Fruit fly (Drosophila melanogaster) whole organism, embryonic: ENCODE data around the gene CG14383.

Source experiments
- Atf3 ChIP-seq: fragments of 200-800 bp; sonication (Bioruptor generic); optimal IDR thresholded peaks from 3 replicates; lab custom pipeline; 2016; ENCODE audit warnings: missing biosample characterization, missing genetic modification characterization
- Awh ChIP-seq: fragments of 200-800 bp; sonication (Bioruptor generic); IDR thresholded peaks from 2 replicates; pipeline ENCODE4, ENCODE4 v1.3.6; 2022; ENCODE audit warnings: missing biosample characterization, missing genetic modification characterization
- CG10654 ChIP-seq: fragments of 200-800 bp; sonication (Bioruptor generic); optimal IDR thresholded peaks from 2 replicates; lab custom pipeline; 2016; ENCODE audit warnings: missing biosample characterization, missing genetic modification characterization
- CG11093 ChIP-seq: fragments of 200-800 bp; sonication (Bioruptor generic); IDR thresholded peaks from 3 replicates; pipeline ENCODE4 v1.3.6; 2022; ENCODE audit warnings: missing biosample characterization, missing genetic modification characterization
- CG11504 ChIP-seq: fragments of 200-800 bp; sonication (Bioruptor generic); optimal IDR thresholded peaks from 3 replicates; lab custom pipeline; 2019; ENCODE audit warnings: missing biosample characterization, mild to moderate bottlenecking, missing genetic modification characterization, moderate library complexity
- CG11696 ChIP-seq: fragments of 200-800 bp; sonication (Bioruptor generic); IDR thresholded peaks from 2 replicates; pipeline ENCODE4 v1.3.6; 2022; ENCODE audit warnings: missing biosample characterization, missing genetic modification characterization
- CG12219 ChIP-seq: fragments of 200-800 bp; sonication (Bioruptor generic); optimal IDR thresholded peaks from 3 replicates; lab custom pipeline; 2018; ENCODE audit warnings: missing biosample characterization, mild to moderate bottlenecking, missing genetic modification characterization
- CG13894 ChIP-seq: fragments of 200-800 bp; sonication (Bioruptor generic); optimal IDR thresholded peaks from 3 replicates; lab custom pipeline; 2018; ENCODE audit warnings: missing biosample characterization, mild to moderate bottlenecking, missing genetic modification characterization, moderate library complexity
- CG14667 ChIP-seq: fragments of 200-800 bp; sonication (Bioruptor generic); IDR thresholded peaks from 2 replicates; pipeline ENCODE4 v1.3.6; 2022; ENCODE audit warnings: missing biosample characterization, missing genetic modification characterization
- CG1529 ChIP-seq: fragments of 200-800 bp; sonication (Bioruptor generic); optimal IDR thresholded peaks from 3 replicates; lab custom pipeline; 2018; ENCODE audit warnings: missing biosample characterization, missing genetic modification characterization
- CG15696 ChIP-seq: fragments of 200-800 bp; sonication (Bioruptor generic); optimal IDR thresholded peaks from 2 replicates; lab custom pipeline; 2019; ENCODE audit warnings: missing biosample characterization, mild to moderate bottlenecking, missing genetic modification characterization, moderate library complexity
- CG1647 ChIP-seq: fragments of 200-800 bp; sonication (Bioruptor generic); optimal IDR thresholded peaks from 3 replicates; lab custom pipeline; 2016; ENCODE audit warnings: missing biosample characterization, missing genetic modification characterization
- CG17328 ChIP-seq: fragments of 200-800 bp; sonication (Bioruptor generic); IDR thresholded peaks from 2 replicates; pipeline ENCODE4 v1.3.6; 2022; ENCODE audit warnings: missing biosample characterization, missing genetic modification characterization
- CG17385 ChIP-seq: fragments of 200-800 bp; sonication (Bioruptor generic); optimal IDR thresholded peaks from 3 replicates; lab custom pipeline; 2018; ENCODE audit warnings: missing biosample characterization, mild to moderate bottlenecking, missing genetic modification characterization
- CG17912 ChIP-seq: fragments of 200-800 bp; sonication (Bioruptor generic); optimal IDR thresholded peaks from 2 replicates; lab custom pipeline; 2018; ENCODE audit warnings: missing biosample characterization, mild to moderate bottlenecking, missing genetic modification characterization
- CG2120 ChIP-seq: fragments of 200-800 bp; sonication (Bioruptor generic); optimal IDR thresholded peaks from 3 replicates; lab custom pipeline; 2016; ENCODE audit warnings: missing biosample characterization, missing genetic modification characterization
- CG6765 ChIP-seq: fragments of 200-800 bp; sonication (Bioruptor generic); optimal IDR thresholded peaks from 3 replicates; lab custom pipeline; 2017; ENCODE audit warnings: missing biosample characterization, mild to moderate bottlenecking, missing genetic modification characterization
- CG7372 ChIP-seq: fragments of 200-800 bp; sonication (Bioruptor generic); IDR thresholded peaks from 2 replicates; pipeline ENCODE4 v1.3.6; 2022; ENCODE audit warnings: missing biosample characterization, missing genetic modification characterization
- CG8924 ChIP-seq: fragments of 200-800 bp; optimal IDR thresholded peaks from 3 replicates; lab custom pipeline; 2019; ENCODE audit warnings: missing biosample characterization, mild to moderate bottlenecking, missing genetic modification characterization, moderate library complexity
- CG8944 ChIP-seq: fragments of 200-800 bp; sonication (Bioruptor generic); optimal IDR thresholded peaks from 3 replicates; lab custom pipeline; 2016; ENCODE audit warnings: missing biosample characterization, missing genetic modification characterization
- CG9727 ChIP-seq: fragments of 200-800 bp; sonication (Bioruptor generic); optimal IDR thresholded peaks from 3 replicates; lab custom pipeline; 2017; ENCODE audit warnings: missing biosample characterization, mild to moderate bottlenecking, missing genetic modification characterization
- D ChIP-seq, 2 experiments: fragments of 200-800 bp in 1 of 2; fragments of >200 bp in 1 of 2; sonication (Bioruptor generic) in 1 of 2; optimal IDR thresholded peaks; 2 replicates in 1 of 2; 3 replicates in 1 of 2; lab custom pipeline; 2017; ENCODE audit warnings: mild to moderate bottlenecking in 1 of 2, missing biosample characterization in 1 of 2, missing genetic modification characterization in 1 of 2, missing genetic modification reagents in 1 of 2
- Dref ChIP-seq: fragments of 200-800 bp; sonication (Bioruptor generic); IDR thresholded peaks from 2 replicates; pipeline ENCODE4 v1.3.6; 2022; ENCODE audit warnings: missing biosample characterization, missing genetic modification characterization
- HLH3B ChIP-seq: fragments of 200-800 bp; sonication (Bioruptor generic); IDR thresholded peaks from 2 replicates; pipeline ENCODE4 v1.3.6; 2022; ENCODE audit warnings: missing biosample characterization, missing genetic modification characterization
- MESR4 ChIP-seq: fragments of 200-800 bp; sonication (Bioruptor generic); optimal IDR thresholded peaks from 2 replicates; lab custom pipeline; 2018; ENCODE audit warnings: missing biosample characterization, mild to moderate bottlenecking, missing genetic modification characterization, moderate library complexity
- Nf-YB ChIP-seq: fragments of 200-800 bp; sonication (Bioruptor generic); optimal IDR thresholded peaks from 3 replicates; lab custom pipeline; 2019; ENCODE audit warnings: missing biosample characterization, mild to moderate bottlenecking, missing genetic modification characterization, moderate library complexity
- PHDP ChIP-seq: fragments of 200-800 bp; sonication (Bioruptor generic); optimal IDR thresholded peaks from 3 replicates; lab custom pipeline; 2018; ENCODE audit warnings: missing biosample characterization, mild to moderate bottlenecking, missing genetic modification characterization, moderate library complexity
- Side ChIP-seq: fragments of 200-800 bp; sonication (Bioruptor generic); optimal IDR thresholded peaks from 2 replicates; lab custom pipeline; 2016; ENCODE audit warnings: missing biosample characterization, missing genetic modification characterization
- Sin3A ChIP-seq: fragments of >200 bp; optimal IDR thresholded peaks from 2 replicates; lab custom pipeline; 2018
- Six4 ChIP-seq: fragments of 200-800 bp; sonication (Bioruptor generic); optimal IDR thresholded peaks from 2 replicates; lab custom pipeline; 2016; ENCODE audit warnings: missing biosample characterization, missing genetic modification characterization
- Ssrp ChIP-seq: fragments of 200-800 bp; sonication (Bioruptor generic); optimal IDR thresholded peaks from 2 replicates; lab custom pipeline; 2018; ENCODE audit warnings: missing biosample characterization, mild to moderate bottlenecking, missing genetic modification characterization, moderate library complexity
- chif ChIP-seq, 2 experiments: fragments of 200-800 bp; sonication (Bioruptor generic); optimal IDR thresholded peaks; 3 replicates each; lab custom pipeline; 2016; ENCODE audit warnings: missing biosample characterization in 2 of 2, missing genetic modification characterization in 2 of 2
- corto ChIP-seq: fragments of 200-800 bp; sonication (Bioruptor generic); optimal IDR thresholded peaks from 2 replicates; lab custom pipeline; 2016; ENCODE audit warnings: missing biosample characterization, mild to moderate bottlenecking, missing genetic modification characterization, moderate library complexity
- fd102C ChIP-seq: fragments of 200-800 bp; sonication (Bioruptor generic); optimal IDR thresholded peaks from 2 replicates; lab custom pipeline; 2018; ENCODE audit warnings: missing biosample characterization, mild to moderate bottlenecking, missing genetic modification characterization, moderate library complexity
- grau ChIP-seq: fragments of 200-800 bp; optimal IDR thresholded peaks from 3 replicates; lab custom pipeline; 2019; ENCODE audit warnings: missing biosample characterization, mild to moderate bottlenecking, missing genetic modification characterization, moderate library complexity
- jing ChIP-seq: fragments of 200-800 bp; sonication (Bioruptor generic); optimal IDR thresholded peaks from 2 replicates; lab custom pipeline; 2018; ENCODE audit warnings: missing biosample characterization, mild to moderate bottlenecking, missing genetic modification characterization
- jumu ChIP-seq: fragments of 200-800 bp; sonication (Bioruptor generic); optimal IDR thresholded peaks from 3 replicates; lab custom pipeline; 2016; ENCODE audit warnings: missing biosample characterization, missing genetic modification characterization
- lola ChIP-seq, 3 experiments: fragments of >200 bp in 2 of 3; fragments of 200-800 bp in 1 of 3; sonication (Bioruptor generic) in 1 of 3; optimal IDR thresholded peaks; 2 replicates each; lab custom pipeline; 2017 to 2019; ENCODE audit warnings: missing biosample characterization in 3 of 3, missing genetic modification characterization in 3 of 3, mild to moderate bottlenecking in 1 of 3, moderate library complexity in 1 of 3
- nau ChIP-seq: fragments of 200-800 bp; sonication (Bioruptor generic); optimal IDR thresholded peaks from 3 replicates; lab custom pipeline; 2017; ENCODE audit warnings: missing biosample characterization, mild to moderate bottlenecking, missing genetic modification characterization, missing genetic modification reagents
- nom ChIP-seq: fragments of 200-800 bp; sonication (Bioruptor generic); optimal IDR thresholded peaks from 2 replicates; lab custom pipeline; 2017; ENCODE audit warnings: missing biosample characterization, missing genetic modification characterization, mild to moderate bottlenecking, moderate library complexity, missing genetic modification reagents
- pfk ChIP-seq: fragments of 200-800 bp; sonication (Bioruptor generic); optimal IDR thresholded peaks from 2 replicates; lab custom pipeline; 2018; ENCODE audit warnings: missing biosample characterization, mild to moderate bottlenecking, missing genetic modification characterization, moderate library complexity
- phol ChIP-seq: fragments of 200-800 bp; sonication (Bioruptor generic); optimal IDR thresholded peaks from 3 replicates; lab custom pipeline; 2018; ENCODE audit warnings: missing biosample characterization, mild to moderate bottlenecking, missing genetic modification characterization, moderate library complexity
- schlank ChIP-seq: fragments of 200-800 bp; sonication (Bioruptor generic); optimal IDR thresholded peaks from 2 replicates; lab custom pipeline; 2018; ENCODE audit warnings: missing biosample characterization, mild to moderate bottlenecking, missing genetic modification characterization
- seq ChIP-seq: fragments of 200-800 bp; sonication (Bioruptor generic); IDR thresholded peaks from 2 replicates; pipeline ENCODE4 v1.3.6; 2022; ENCODE audit warnings: missing biosample characterization, missing genetic modification characterization
- sr ChIP-seq: fragments of 200-800 bp; sonication (Bioruptor generic); IDR thresholded peaks from 3 replicates; pipeline ENCODE4 v1.3.6; 2022; ENCODE audit warnings: missing biosample characterization, missing genetic modification characterization
- tio ChIP-seq: fragments of 200-800 bp; sonication (Bioruptor generic); optimal IDR thresholded peaks from 2 replicates; lab custom pipeline; 2017; ENCODE audit warnings: missing biosample characterization, missing genetic modification characterization, inconsistent platforms
- wek ChIP-seq: fragments of 200-800 bp; sonication (Bioruptor generic); optimal IDR thresholded peaks from 3 replicates; lab custom pipeline; 2018; ENCODE audit warnings: missing biosample characterization, mild to moderate bottlenecking, missing genetic modification characterization, moderate library complexity
- zfh1 ChIP-seq: fragments of 200-800 bp; sonication (Bioruptor generic); IDR thresholded peaks from 3 replicates; pipeline ENCODE4 v1.3.6; 2022; ENCODE audit warnings: missing biosample characterization, missing genetic modification characterization

Gene CG14383

DNA sequence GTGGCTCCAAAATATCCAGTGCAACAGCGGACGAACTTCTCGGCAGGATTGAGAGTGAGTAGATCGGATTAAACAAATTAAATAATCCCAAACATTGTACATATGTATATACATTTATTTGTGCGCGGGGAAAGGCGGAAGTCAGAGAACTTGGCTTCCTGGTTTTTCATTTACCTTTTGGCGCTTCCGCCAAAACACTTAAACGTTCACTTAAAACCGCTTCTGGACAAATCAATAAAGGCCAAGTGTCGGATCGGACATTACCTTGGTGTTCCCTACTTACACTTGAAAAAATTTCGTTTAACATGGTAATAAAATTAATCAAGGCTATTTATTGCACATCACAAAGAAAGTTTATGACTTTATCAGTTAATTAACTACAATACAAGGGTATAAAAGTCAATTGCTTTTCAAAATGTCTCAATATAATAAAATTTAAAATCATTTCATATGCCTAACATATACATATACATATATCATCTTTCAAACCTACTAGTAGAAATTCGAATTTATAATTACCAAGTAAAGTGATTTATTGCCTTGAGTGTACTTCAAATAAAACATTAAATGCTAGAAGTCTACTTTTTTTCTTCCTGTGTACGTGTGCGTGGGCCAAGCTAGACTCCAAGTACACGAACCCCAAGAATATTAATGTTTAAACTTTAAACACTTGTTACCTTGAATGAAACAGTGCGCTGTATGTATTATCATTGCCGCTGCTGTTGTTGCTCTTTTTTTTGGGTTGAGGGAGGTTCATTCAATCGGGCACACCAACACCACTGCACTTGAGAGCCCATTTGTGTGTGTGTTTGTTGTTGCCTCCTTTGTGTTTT lies 6.8 kb downstream of the CG14383 start (continued):
- no peak for TF ChIP-seq fd102C (GFP tag; lab: Kevin White, UChicago)
- peak; percentile 9 for TF ChIP-seq nau
- TF ChIP-seq CG9727 (GFP tag; lab: Kevin White, UChicago), result peak; percentile 74
- TF ChIP-seq Side, result no peak
- TF ChIP-seq CG17385 (GFP tag; lab: Kevin White, UChicago), result peak; percentile 54
- no peak for TF ChIP-seq Dref (GFP tag; lab: Robert Waterston, UW)
- peak; percentile 78 for TF ChIP-seq phol (tag; lab: Kevin White, UChicago)
- TF ChIP-seq CG14667 (GFP tag; lab: Robert Waterston, UW), result peak; percentile 52; the same call in 1 of the 2 replicates
- peak; percentile 91 for TF ChIP-seq CG11696 (GFP tag; lab: Robert Waterston, UW)
- no peak for TF ChIP-seq Sin3A
- peak; percentile 43 for TF ChIP-seq Six4 (GFP tag; lab: Kevin White, UChicago)
- TF ChIP-seq Nf-YB, result peak; percentile 47
- peak; percentile 44 for TF ChIP-seq Atf3 (GFP tag; lab: Kevin White, UChicago)
- TF ChIP-seq CG8944 (GFP tag; lab: Kevin White, UChicago), result peak; percentile 16
- peak; percentile 42; the same call in 1 of the 2 replicates for TF ChIP-seq Awh
- peak in 2 of 3 experiments; percentile 65 to 68 for TF ChIP-seq lola (GFP tag; optimal IDR thresholded peaks at IDR 0.05; lab: Kevin White, UChicago)
- TF ChIP-seq HLH3B (GFP tag; lab: Robert Waterston, UW), result peak; percentile 51
- peak; percentile 23 for TF ChIP-seq CG1529 (GFP tag; lab: Kevin White, UChicago)
- peak; percentile 57 for TF ChIP-seq CG12219 (GFP tag; lab: Kevin White, UChicago)
- TF ChIP-seq CG13894 (tag; lab: Kevin White, UChicago), result no peak
- TF ChIP-seq CG15696, result peak; percentile 60
- peak; percentile 26 for TF ChIP-seq MESR4 (GFP tag; lab: Kevin White, UChicago)
- TF ChIP-seq CG1647 (GFP tag; lab: Kevin White, UChicago), result peak; percentile 11
- TF ChIP-seq Ssrp (tag; lab: Kevin White, UChicago), result peak; percentile 50
- no peak for TF ChIP-seq corto
- TF ChIP-seq D (optimal IDR thresholded peaks at IDR 0.05; lab: Kevin White, UChicago), result no peak
- TF ChIP-seq D (GFP tag; optimal IDR thresholded peaks at IDR 0.05; lab: Kevin White, UChicago), result peak; percentile 54
- TF ChIP-seq seq, result no peak
- no peak; the same call in 2 of the 3 replicates for TF ChIP-seq sr (GFP tag; lab: Robert Waterston, UW)
- no peak for TF ChIP-seq pfk
- TF ChIP-seq CG10654 (GFP tag; lab: Kevin White, UChicago), result peak; percentile 58
- peak; percentile 3 for TF ChIP-seq nom (GFP tag; lab: Kevin White, UChicago)
- TF ChIP-seq CG8924 (tag; lab: Kevin White, UChicago), result peak; percentile 59
- TF ChIP-seq CG2120, result peak; percentile 54
- peak; percentile 77 for TF ChIP-seq grau (tag; lab: Kevin White, UChicago)
- TF ChIP-seq CG11093 (GFP tag; lab: Robert Waterston, UW), result 0 out of 3 replicates have a peak, but pooled peaks have one; percentile 54
- TF ChIP-seq tio (GFP tag; lab: Kevin White, UChicago), result peak; percentile 70
- no peak for TF ChIP-seq wek (GFP tag; lab: Kevin White, UChicago)
- peak in 1 of 2 experiments; percentile 29 for TF ChIP-seq chif (GFP tag; optimal IDR thresholded peaks at IDR 0.05; lab: Kevin White, UChicago)
- 0 out of 3 replicates have a peak, but pooled peaks have one; percentile 58 for TF ChIP-seq zfh1 (GFP tag; lab: Robert Waterston, UW)
- peak; percentile 67 for TF ChIP-seq PHDP (tag; lab: Kevin White, UChicago)
- TF ChIP-seq jumu, result peak; percentile 22
- peak; percentile 0 for TF ChIP-seq jing (GFP tag; lab: Kevin White, UChicago)
- TF ChIP-seq CG7372 (GFP tag; lab: Robert Waterston, UW), result no peak
- TF ChIP-seq CG17328, result peak; percentile 40; the same call in 1 of the 2 replicates
- no peak for TF ChIP-seq schlank (tag; lab: Kevin White, UChicago)
- TF ChIP-seq CG11504 (tag; lab: Kevin White, UChicago), result peak; percentile 85
- TF ChIP-seq CG17912 (GFP tag; lab: Kevin White, UChicago), result no peak
- TF ChIP-seq CG6765, result peak; percentile 53
